Worm (Caenorhabditis elegans) whole organism, L4 larva: ENCODE results near the gene srxa-9.

Experiments
- F44E2.7 ChIP-seq: fragments of 200-800 bp; sonication (Bioruptor generic); IDR thresholded peaks from 2 replicates; pipeline ENCODE4 v2.1.2; 2022; ENCODE audit warnings: missing genetic modification characterization, missing compliant biosample characterization
- ama-1 ChIP-seq: fragments of 150-350 bp; optimal IDR thresholded peaks from 2 replicates; lab custom pipeline; 2014; ENCODE audit warnings: inconsistent platforms, mixed read lengths
- lin-13 ChIP-seq: fragments of 150-350 bp; optimal IDR thresholded peaks from 2 replicates; lab custom pipeline; 2014; ENCODE audit warnings: missing biosample characterization, missing genetic modification reagents, missing genetic modification characterization
- nhr-11 ChIP-seq: fragments of 150-350 bp; optimal IDR thresholded peaks from 2 replicates; lab custom pipeline; 2014; ENCODE audit warnings: missing biosample characterization, missing genetic modification characterization
- nhr-237 ChIP-seq: sonication (generic microtip); optimal IDR thresholded peaks from 2 replicates; lab custom pipeline; 2017; ENCODE audit warnings: missing biosample characterization, missing genetic modification characterization
- pqm-1 ChIP-seq: sonication (generic microtip); optimal IDR thresholded peaks from 2 replicates; lab custom pipeline; 2017; ENCODE audit warnings: missing biosample characterization, missing genetic modification characterization
- snpc-4 ChIP-seq: fragments of 150-350 bp; optimal IDR thresholded peaks from 2 replicates; lab custom pipeline; 2014; ENCODE audit warnings: missing biosample characterization, missing genetic modification characterization
- tra-1 ChIP-seq: fragments of 200-800 bp; sonication (Bioruptor generic); IDR thresholded peaks from 2 replicates; pipeline ENCODE4 v1.3.6; 2022; ENCODE audit warnings: missing genetic modification reagents, missing genetic modification characterization, missing compliant biosample characterization
- unc-39 ChIP-seq: sonication (generic microtip); optimal IDR thresholded peaks from 2 replicates; lab custom pipeline; 2017; ENCODE audit warnings: missing biosample characterization, missing genetic modification characterization
- ztf-11 ChIP-seq: fragments of 150-350 bp; optimal IDR thresholded peaks from 2 replicates; lab custom pipeline; 2014; ENCODE audit warnings: missing biosample characterization, missing genetic modification characterization

DNA sequence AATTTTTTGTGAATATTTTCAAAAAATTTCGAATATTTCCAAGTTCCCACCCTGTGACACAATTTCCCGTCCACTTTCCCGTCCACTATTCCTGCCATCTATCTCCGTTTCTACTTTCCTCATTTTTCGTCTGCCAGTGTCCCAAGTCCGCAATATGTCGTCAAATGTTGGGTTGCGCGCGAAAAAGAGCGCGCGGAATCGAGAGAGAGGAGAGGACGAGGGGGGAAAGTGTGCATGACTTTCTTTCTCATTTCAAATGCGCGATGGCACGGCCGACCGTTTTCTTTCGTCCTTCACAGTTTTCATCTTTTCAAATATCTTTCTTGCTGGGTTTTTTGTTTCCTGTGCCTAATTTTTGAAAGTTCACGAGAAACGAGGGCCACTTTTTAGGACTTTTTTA, 21.8 kb upstream of the srxa-9 start:
- TF ChIP-seq nhr-237 (tag; lab: Kevin White, UChicago) (no peak), nhr-11 (tag; lab: Kevin White, UChicago) (no peak), ztf-11 (no peak), snpc-4 (no peak), tra-1 (no peak), lin-13 (GFP tag; lab: Kevin White, UChicago) (peak; percentile 45), pqm-1 (tag; lab: Kevin White, UChicago) (no peak), ama-1 (no peak), unc-39 (no peak), F44E2.7 (GFP tag; lab: Robert Waterston, UW) (no peak)
